ENCODE assay signal across 4 fruit fly cellular contexts in genomic region chr3R:7999530-8000116, dm6.
A peak's percentile ranks its signal among the peaks of the same experiment; 100 is the strongest.
TF ChIP-seq lines count a peak whose summit lies in the region.

Gene PIG-H, plus strand, starts transcription at chr3R:7999832.

- no peak for TF ChIP-seq CTCF in whole organism, embryonic (GFP tag; optimal IDR thresholded peaks at IDR 0.05; lab: Kevin White, UChicago)

TF ChIP-seq in whole organism, adult, 20 proteins besides CTCF, POLR2A, EP300 and RAD21:
- TF ChIP-seq kay (GFP tag; lab: Kevin White, UChicago; ENCODE audit: borderline replicate concordance), result peak; percentile 22
- TF ChIP-seq CG7101 (tag; optimal IDR thresholded peaks at IDR 0.05; lab: Kevin White, UChicago), result no peak
- TF ChIP-seq CG14711 (tag; optimal IDR thresholded peaks at IDR 0.05; lab: Kevin White, UChicago), result peak; percentile 23
- TF ChIP-seq toe (GFP tag; optimal IDR thresholded peaks at IDR 0.05; lab: Kevin White, UChicago), result peak; percentile 8
- no peak for TF ChIP-seq bab1 (GFP tag; optimal IDR thresholded peaks at IDR 0.05; lab: Kevin White, UChicago)
- peak; percentile 5 for TF ChIP-seq CG12768 (GFP tag; optimal IDR thresholded peaks at IDR 0.05; lab: Kevin White, UChicago)
- TF ChIP-seq CG5204 (GFP tag; optimal IDR thresholded peaks at IDR 0.05; lab: Kevin White, UChicago), result peak; percentile 11
- TF ChIP-seq Clk (GFP tag; optimal IDR thresholded peaks at IDR 0.05; lab: Kevin White, UChicago), result no peak
- TF ChIP-seq tj (GFP tag; optimal IDR thresholded peaks at IDR 0.05; lab: Kevin White, UChicago), result no peak
- TF ChIP-seq Crg-1 (GFP tag; optimal IDR thresholded peaks at IDR 0.05; lab: Kevin White, UChicago), result no peak
- TF ChIP-seq CG7045 (GFP tag; optimal IDR thresholded peaks at IDR 0.05; lab: Kevin White, UChicago), result no peak

TF ChIP-seq in whole organism, embryonic, 481 proteins besides CTCF, POLR2A, EP300 and RAD21 (continues in another document):
- TF ChIP-seq CG18011 (GFP tag; optimal IDR thresholded peaks at IDR 0.05; lab: Kevin White, UChicago), result peak; percentile 98
- TF ChIP-seq CG11504 (tag; optimal IDR thresholded peaks at IDR 0.05; lab: Kevin White, UChicago), result peak; percentile 37
- TF ChIP-seq zen (tag; optimal IDR thresholded peaks at IDR 0.05; lab: Kevin White, UChicago), result peak; percentile 19
- TF ChIP-seq Fer2 (tag; optimal IDR thresholded peaks at IDR 0.05; lab: Kevin White, UChicago), result no peak
- TF ChIP-seq nmo (GFP tag; optimal IDR thresholded peaks at IDR 0.05; lab: Kevin White, UChicago), result peak; percentile 55
- no peak for TF ChIP-seq eve (GFP tag; optimal IDR thresholded peaks at IDR 0.05; lab: Kevin White, UChicago)
- peak; percentile 2 for TF ChIP-seq CG12155 (GFP tag; optimal IDR thresholded peaks at IDR 0.05; lab: Kevin White, UChicago)
- peak; percentile 14 for TF ChIP-seq CG7839 (tag; optimal IDR thresholded peaks at IDR 0.05; lab: Kevin White, UChicago)
- TF ChIP-seq CG6689 (GFP tag; IDR thresholded peaks at IDR 0.05; lab: Robert Waterston, UW), result peak; percentile 47; the same call in 1 of the 2 replicates
- TF ChIP-seq CG30020 (tag; optimal IDR thresholded peaks at IDR 0.05; lab: Kevin White, UChicago), result peak; percentile 83
- no peak for TF ChIP-seq dimm (GFP tag; IDR thresholded peaks at IDR 0.05; lab: Robert Waterston, UW)
- TF ChIP-seq CG3163 (GFP tag; optimal IDR thresholded peaks at IDR 0.05; lab: Kevin White, UChicago), result no peak
- peak; percentile 36 for TF ChIP-seq Nf-YC (tag; optimal IDR thresholded peaks at IDR 0.05; lab: Kevin White, UChicago)
- TF ChIP-seq sug (tag; optimal IDR thresholded peaks at IDR 0.05; lab: Kevin White, UChicago), result peak; percentile 17
- peak; percentile 53 for TF ChIP-seq gem (tag; optimal IDR thresholded peaks at IDR 0.05; lab: Kevin White, UChicago)
- no peak for TF ChIP-seq Side (GFP tag; optimal IDR thresholded peaks at IDR 0.05; lab: Kevin White, UChicago)
- TF ChIP-seq unpg (GFP tag; optimal IDR thresholded peaks at IDR 0.05; lab: Kevin White, UChicago), result no peak
- 0 out of 3 replicates have a peak, but pooled peaks have one; percentile 16 for TF ChIP-seq hb (GFP tag; IDR thresholded peaks at IDR 0.05; lab: Robert Waterston, UW; ENCODE audit: partially characterized antibody)
- peak; percentile 44 for TF ChIP-seq CG2712 (tag; optimal IDR thresholded peaks at IDR 0.05; lab: Kevin White, UChicago)
- peak; percentile 7 for TF ChIP-seq CG18262 (tag; optimal IDR thresholded peaks at IDR 0.05; lab: Kevin White, UChicago)
- TF ChIP-seq psq (GFP tag; optimal IDR thresholded peaks at IDR 0.05; lab: Kevin White, UChicago), result no peak
- no peak for TF ChIP-seq cg (GFP tag; optimal IDR thresholded peaks at IDR 0.05; lab: Kevin White, UChicago)
- no peak for TF ChIP-seq CG14014 (GFP tag; IDR thresholded peaks at IDR 0.05; lab: Robert Waterston, UW)
- TF ChIP-seq Oaz (GFP tag; IDR thresholded peaks at IDR 0.05; lab: Robert Waterston, UW), result no peak
- peak; percentile 9 for TF ChIP-seq D19A (tag; optimal IDR thresholded peaks at IDR 0.05; lab: Kevin White, UChicago)
- peak; percentile 61 for TF ChIP-seq CG14710 (tag; optimal IDR thresholded peaks at IDR 0.05; lab: Kevin White, UChicago)
- no peak for TF ChIP-seq CG6854 (GFP tag; optimal IDR thresholded peaks at IDR 0.05; lab: Kevin White, UChicago)

TF ChIP-seq in whole organism, prepupa, 60 proteins besides CTCF, POLR2A, EP300 and RAD21:
- TF ChIP-seq esn (GFP tag; optimal IDR thresholded peaks at IDR 0.05; lab: Kevin White, UChicago) (peak; percentile 16), Blimp-1 (GFP tag; optimal IDR thresholded peaks at IDR 0.05; lab: Kevin White, UChicago) (no peak), vri (GFP tag; optimal IDR thresholded peaks at IDR 0.05; lab: Kevin White, UChicago) (peak; percentile 84), OdsH (GFP tag; optimal IDR thresholded peaks at IDR 0.05; lab: Kevin White, UChicago) (no peak), Hr39 (GFP tag; optimal IDR thresholded peaks at IDR 0.05; lab: Kevin White, UChicago) (peak; percentile 16), Sox14 (GFP tag; optimal IDR thresholded peaks at IDR 0.05; lab: Kevin White, UChicago) (peak; percentile 14)

TF ChIP-seq in whole organism, wandering third instar larva, 38 proteins besides CTCF, POLR2A, EP300 and RAD21:
- TF ChIP-seq sv (GFP tag; optimal IDR thresholded peaks at IDR 0.05; lab: Kevin White, UChicago) (no peak), woc (GFP tag; optimal IDR thresholded peaks at IDR 0.05; lab: Kevin White, UChicago) (no peak), h (GFP tag; optimal IDR thresholded peaks at IDR 0.05; lab: Kevin White, UChicago) (no peak), Myc (optimal IDR thresholded peaks at IDR 0.05; lab: Kevin White, UChicago) (no peak), brk (GFP tag; optimal IDR thresholded peaks at IDR 0.05; lab: Kevin White, UChicago) (peak; percentile 52), fru (GFP tag; optimal IDR thresholded peaks at IDR 0.05; lab: Kevin White, UChicago) (no peak), dl (GFP tag; optimal IDR thresholded peaks at IDR 0.05; lab: Kevin White, UChicago; ENCODE audit: insufficient read depth in 1 of 2, partially characterized antibody in 2 of 2) (no peak), tai (GFP tag; optimal IDR thresholded peaks at IDR 0.05; lab: Kevin White, UChicago) (peak; percentile 46), Hnf4 (GFP tag; optimal IDR thresholded peaks at IDR 0.05; lab: Kevin White, UChicago) (no peak), CG9705 (GFP tag; optimal IDR thresholded peaks at IDR 0.05; lab: Kevin White, UChicago) (no peak), sage (GFP tag; optimal IDR thresholded peaks at IDR 0.05; lab: Kevin White, UChicago) (no peak), Dif (GFP tag; optimal IDR thresholded peaks at IDR 0.05; lab: Kevin White, UChicago; ENCODE audit: partially characterized antibody) (peak; percentile 60), dsf (GFP tag; optimal IDR thresholded peaks at IDR 0.05; lab: Kevin White, UChicago; ENCODE audit: borderline replicate concordance) (no peak), CG32264 (GFP tag; optimal IDR thresholded peaks at IDR 0.05; lab: Kevin White, UChicago) (no peak), Vsx2 (GFP tag; optimal IDR thresholded peaks at IDR 0.05; lab: Kevin White, UChicago; ENCODE audit: partially characterized antibody) (no peak), br (GFP tag; optimal IDR thresholded peaks at IDR 0.05; lab: Kevin White, UChicago) (no peak), Jra (GFP tag; optimal IDR thresholded peaks at IDR 0.05; lab: Kevin White, UChicago) (no peak), Dfd (GFP tag; optimal IDR thresholded peaks at IDR 0.05; lab: Kevin White, UChicago) (no peak), N (GFP tag; optimal IDR thresholded peaks at IDR 0.05; lab: Kevin White, UChicago) (peak; percentile 20), Hr78 (GFP tag; optimal IDR thresholded peaks at IDR 0.05; lab: Kevin White, UChicago) (no peak), foxo (GFP tag; optimal IDR thresholded peaks at IDR 0.05; lab: Kevin White, UChicago) (no peak), Sp1 (GFP tag; optimal IDR thresholded peaks at IDR 0.05; lab: Kevin White, UChicago) (no peak), Rel (GFP tag; optimal IDR thresholded peaks at IDR 0.05; lab: Kevin White, UChicago) (no peak), Rel (tag; optimal IDR thresholded peaks at IDR 0.05; lab: Kevin White, UChicago) (no peak)
